Worm (Caenorhabditis elegans) whole organism, young adult: ENCODE results near the gene sru-28.

Experiments
- ama-1 ChIP-seq, 3 experiments: fragments of 150-350 bp in 1 of 3; sonication (generic microtip) in 2 of 3; optimal IDR thresholded peaks; 2 replicates each; lab custom pipeline; 2014 to 2018; ENCODE audit warnings: missing biosample characterization in 2 of 3, missing genetic modification characterization in 2 of 3, missing genetic modification reagents in 2 of 3
- ceh-91 ChIP-seq: fragments of 200-800 bp; sonication (Bioruptor generic); IDR thresholded peaks from 2 replicates; pipeline ENCODE4 v1.3.6; 2022; ENCODE audit warnings: missing genetic modification reagents, missing genetic modification characterization, missing compliant biosample characterization
- ets-4 ChIP-seq: fragments of 200-800 bp; sonication (Bioruptor generic); optimal IDR thresholded peaks from 2 replicates; lab custom pipeline; 2018; ENCODE audit warnings: mild to moderate bottlenecking, missing genetic modification characterization, missing compliant biosample characterization
- him-1 ChIP-seq: sonication (generic microtip); optimal IDR thresholded peaks from 2 replicates; lab custom pipeline; 2016; ENCODE audit warnings: missing genotype, missing genetic modification reagents, missing genetic modification characterization, missing compliant biosample characterization
- mel-28 ChIP-seq: sonication (generic microtip); optimal IDR thresholded peaks from 2 replicates; lab custom pipeline; 2016; ENCODE audit warnings: borderline replicate concordance, mild to moderate bottlenecking, missing genetic modification characterization, missing compliant biosample characterization
- nhr-120 ChIP-seq: fragments of 200-800 bp; sonication (Bioruptor generic); IDR thresholded peaks from 2 replicates; pipeline ENCODE4 v1.3.6; 2022; ENCODE audit warnings: missing genetic modification characterization, missing compliant biosample characterization
- sdz-38 ChIP-seq: sonication (generic microtip); optimal IDR thresholded peaks from 2 replicates; lab custom pipeline; 2016; ENCODE audit warnings: missing genotype, missing genetic modification characterization, missing compliant biosample characterization
- sea-2 ChIP-seq: fragments of 200-800 bp; sonication (Bioruptor generic); IDR thresholded peaks from 2 replicates; pipeline ENCODE4 v1.3.6; 2022; ENCODE audit warnings: missing genetic modification characterization, missing compliant biosample characterization
- snpc-3.4 ChIP-seq: sonication (generic microtip); optimal IDR thresholded peaks from 2 replicates; lab custom pipeline; 2017; ENCODE audit warnings: missing genetic modification characterization, mild to moderate bottlenecking, missing compliant biosample characterization, antibody characterized with exemption, moderate library complexity, missing genotype, missing genetic modification reagents
- tlf-1 ChIP-seq: fragments of 200-800 bp; sonication (Bioruptor generic); optimal IDR thresholded peaks from 2 replicates; lab custom pipeline; 2018; ENCODE audit warnings: mild to moderate bottlenecking, missing genetic modification characterization, missing compliant biosample characterization
- ztf-22 ChIP-seq: fragments of 200-800 bp; sonication (Bioruptor generic); optimal IDR thresholded peaks from 2 replicates; lab custom pipeline; 2018; ENCODE audit warnings: mild to moderate bottlenecking, missing genetic modification characterization, moderate library complexity, missing compliant biosample characterization
- ztf-25 ChIP-seq: fragments of 200-800 bp; sonication (Bioruptor generic); IDR thresholded peaks from 2 replicates; pipeline ENCODE4 v1.3.6; 2022; ENCODE audit warnings: missing genetic modification reagents, missing genetic modification characterization, missing compliant biosample characterization
- ztf-3 ChIP-seq: fragments of 200-800 bp; sonication (Bioruptor generic); optimal IDR thresholded peaks from 2 replicates; lab custom pipeline; 2018; ENCODE audit warnings: mild to moderate bottlenecking, missing genetic modification characterization, missing compliant biosample characterization

DNA sequence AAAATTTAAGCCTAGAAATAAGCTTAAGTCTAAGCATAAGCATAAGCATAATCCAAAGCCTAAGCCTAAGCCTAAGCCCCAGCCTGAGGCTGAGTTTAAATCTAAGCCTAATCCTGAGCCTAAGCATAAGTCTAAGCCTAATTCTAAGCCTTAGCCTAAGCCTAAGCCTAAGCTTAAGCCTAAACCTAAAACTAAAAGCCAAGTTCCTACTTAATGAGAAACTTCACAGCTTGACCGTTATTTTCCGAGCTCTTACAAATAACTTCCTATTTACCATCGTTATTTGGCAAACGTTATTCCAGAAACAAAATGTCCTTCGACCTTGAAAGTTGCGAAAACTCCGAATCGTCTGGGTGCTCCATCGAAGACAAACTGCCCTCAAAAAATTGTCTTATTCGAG lies 24.4 kb upstream of the sru-28 start, which contains the start of gene C38C3.4:
- TF ChIP-seq ztf-25 (GFP tag; lab: Robert Waterston, UW) (no peak), ets-4 (GFP tag; lab: Kevin White, UChicago) (no peak), snpc-3.4 (tag; lab: Kevin White, UChicago) (no peak), nhr-120 (GFP tag; lab: Robert Waterston, UW) (no peak), ztf-22 (GFP tag; lab: Kevin White, UChicago) (no peak), sea-2 (no peak), tlf-1 (GFP tag; lab: Kevin White, UChicago) (no peak), ama-1 (optimal IDR thresholded peaks at IDR 0.05; lab: Kevin White, UChicago) (no peak), ama-1 (GFP tag; optimal IDR thresholded peaks at IDR 0.05; lab: Kevin White, UChicago) (no peak), mel-28 (tag; lab: Kevin White, UChicago) (no peak), him-1 (tag; lab: Kevin White, UChicago) (no peak), ceh-91 (GFP tag; lab: Robert Waterston, UW) (no peak), sdz-38 (no peak), ztf-3 (GFP tag; lab: Kevin White, UChicago) (no peak)
